Worm (Caenorhabditis elegans) whole organism, late embryonic: ENCODE results near the gene clec-63.

ENCODE experiments used
- C38D4.7 ChIP-seq: fragments of 200-800 bp; sonication (Bioruptor generic); optimal IDR thresholded peaks from 2 replicates; lab custom pipeline; 2018; ENCODE audit warnings: mild to moderate bottlenecking, missing genetic modification characterization, moderate library complexity, missing compliant biosample characterization
- K09A11.1 ChIP-seq: sonication (generic microtip); optimal IDR thresholded peaks from 2 replicates; lab custom pipeline; 2017; ENCODE audit warnings: antibody characterized with exemption, mild to moderate bottlenecking, missing genetic modification characterization, missing compliant biosample characterization; ENCODE audit not compliant: insufficient read depth
- T23F11.4 ChIP-seq: fragments of 200-800 bp; sonication (Bioruptor generic); optimal IDR thresholded peaks from 2 replicates; lab custom pipeline; 2018; ENCODE audit warnings: mild to moderate bottlenecking, missing genetic modification characterization, missing compliant biosample characterization
- Y22D7AL.16 ChIP-seq: sonication (generic microtip); optimal IDR thresholded peaks from 2 replicates; lab custom pipeline; 2016; ENCODE audit warnings: missing genetic modification characterization, missing compliant biosample characterization
- ceh-18 ChIP-seq: sonication (generic microtip); optimal IDR thresholded peaks from 2 replicates; lab custom pipeline; 2016; ENCODE audit warnings: missing genetic modification characterization, missing compliant biosample characterization
- ceh-45 ChIP-seq: fragments of 200-800 bp; sonication (Bioruptor generic); IDR thresholded peaks from 2 replicates; pipeline ENCODE4 v1.3.6; 2022; ENCODE audit warnings: missing genetic modification reagents, missing genetic modification characterization, missing compliant biosample characterization
- ceh-6 ChIP-seq: fragments of 200-800 bp; sonication (Bioruptor generic); optimal IDR thresholded peaks from 2 replicates; lab custom pipeline; 2018; ENCODE audit warnings: mild to moderate bottlenecking, missing genetic modification characterization, missing compliant biosample characterization
- dve-1 ChIP-seq: sonication (generic microtip); optimal IDR thresholded peaks from 2 replicates; lab custom pipeline; 2017; ENCODE audit warnings: antibody characterized with exemption, mild to moderate bottlenecking, missing genetic modification characterization, missing compliant biosample characterization
- elt-2 ChIP-seq: sonication (generic microtip); optimal IDR thresholded peaks from 2 replicates; lab custom pipeline; 2016; ENCODE audit warnings: missing genetic modification reagents, missing genetic modification characterization, missing compliant biosample characterization
- elt-4 ChIP-seq: sonication (generic microtip); optimal IDR thresholded peaks from 2 replicates; lab custom pipeline; 2016; ENCODE audit warnings: missing genetic modification characterization, missing compliant biosample characterization
- ets-4 ChIP-seq: sonication (generic microtip); optimal IDR thresholded peaks from 2 replicates; lab custom pipeline; 2016; ENCODE audit warnings: missing genetic modification characterization, missing compliant biosample characterization
- eyg-1 ChIP-seq: sonication (generic microtip); optimal IDR thresholded peaks from 2 replicates; lab custom pipeline; 2016; ENCODE audit warnings: missing genotype, missing genetic modification characterization, missing compliant biosample characterization
- fkh-10 ChIP-seq: fragments of 150-350 bp; optimal IDR thresholded peaks from 2 replicates; lab custom pipeline; 2014; ENCODE audit warnings: missing biosample characterization, missing genetic modification reagents, missing genetic modification characterization
- gmeb-2 ChIP-seq: sonication (generic microtip); optimal IDR thresholded peaks from 2 replicates; lab custom pipeline; 2016; ENCODE audit warnings: missing genetic modification characterization, inconsistent platforms, missing compliant biosample characterization
- hlh-15 ChIP-seq: sonication (generic microtip); optimal IDR thresholded peaks from 2 replicates; lab custom pipeline; 2016; ENCODE audit warnings: missing genetic modification characterization, missing compliant biosample characterization
- hlh-30 ChIP-seq: sonication (generic microtip); optimal IDR thresholded peaks from 2 replicates; lab custom pipeline; 2017; ENCODE audit warnings: antibody characterized with exemption, missing genetic modification characterization, missing compliant biosample characterization; ENCODE audit not compliant: insufficient read depth
- hlh-6 ChIP-seq: sonication (generic microtip); optimal IDR thresholded peaks from 2 replicates; lab custom pipeline; 2016; ENCODE audit warnings: missing genotype, missing genetic modification characterization, missing compliant biosample characterization
- madf-2 ChIP-seq: sonication (generic microtip); optimal IDR thresholded peaks from 2 replicates; lab custom pipeline; 2017; ENCODE audit warnings: missing genetic modification characterization, missing compliant biosample characterization
- mec-3 ChIP-seq: sonication (generic microtip); optimal IDR thresholded peaks from 2 replicates; lab custom pipeline; 2016; ENCODE audit warnings: borderline replicate concordance, missing genetic modification characterization, missing compliant biosample characterization
- nfya-1 ChIP-seq: sonication (generic microtip); optimal IDR thresholded peaks from 2 replicates; lab custom pipeline; 2017; ENCODE audit warnings: missing genetic modification characterization, mild to moderate bottlenecking, missing compliant biosample characterization, antibody characterized with exemption, moderate library complexity
- nhr-11 ChIP-seq: fragments of 150-350 bp; optimal IDR thresholded peaks from 2 replicates; lab custom pipeline; 2014; ENCODE audit warnings: missing biosample characterization, missing genetic modification characterization
- pat-9 ChIP-seq: fragments of 200-800 bp; sonication (Bioruptor generic); optimal IDR thresholded peaks from 2 replicates; lab custom pipeline; 2018; ENCODE audit warnings: mild to moderate bottlenecking, missing genetic modification characterization, moderate library complexity, missing compliant biosample characterization
- pqm-1 ChIP-seq: sonication (generic microtip); optimal IDR thresholded peaks from 2 replicates; lab custom pipeline; 2016; ENCODE audit warnings: missing genetic modification characterization, missing compliant biosample characterization
- pros-1 ChIP-seq: fragments of 150-350 bp; optimal IDR thresholded peaks from 2 replicates; lab custom pipeline; 2014; ENCODE audit warnings: missing biosample characterization, missing genetic modification reagents, missing genetic modification characterization
- ref-2 ChIP-seq: sonication (generic microtip); optimal IDR thresholded peaks from 2 replicates; lab custom pipeline; 2016; ENCODE audit warnings: missing genetic modification characterization, missing compliant biosample characterization
- rnt-1 ChIP-seq: sonication (generic microtip); optimal IDR thresholded peaks from 2 replicates; lab custom pipeline; 2016; ENCODE audit warnings: missing genetic modification characterization, missing compliant biosample characterization
- sdc-2 ChIP-seq: sonication (generic microtip); optimal IDR thresholded peaks from 2 replicates; lab custom pipeline; 2016; ENCODE audit warnings: missing genotype, missing genetic modification characterization, missing compliant biosample characterization
- sox-4 ChIP-seq: sonication (generic microtip); optimal IDR thresholded peaks from 2 replicates; lab custom pipeline; 2017; ENCODE audit warnings: mild to moderate bottlenecking, missing genetic modification characterization, inconsistent platforms, missing compliant biosample characterization
- ttx-3 ChIP-seq: sonication (generic microtip); optimal IDR thresholded peaks from 2 replicates; lab custom pipeline; 2016; ENCODE audit warnings: missing genetic modification reagents, missing genetic modification characterization, missing compliant biosample characterization
- unc-86 ChIP-seq: sonication (generic microtip); optimal IDR thresholded peaks from 2 replicates; lab custom pipeline; 2016; ENCODE audit warnings: missing genetic modification characterization, missing compliant biosample characterization
- zip-5 ChIP-seq: sonication (generic microtip); optimal IDR thresholded peaks from 2 replicates; lab custom pipeline; 2016; ENCODE audit warnings: missing genetic modification characterization, missing compliant biosample characterization
- ztf-16 ChIP-seq: sonication (generic microtip); optimal IDR thresholded peaks from 2 replicates; lab custom pipeline; 2017; ENCODE audit warnings: missing genetic modification characterization, missing compliant biosample characterization

The clec-63 gene

DNA sequence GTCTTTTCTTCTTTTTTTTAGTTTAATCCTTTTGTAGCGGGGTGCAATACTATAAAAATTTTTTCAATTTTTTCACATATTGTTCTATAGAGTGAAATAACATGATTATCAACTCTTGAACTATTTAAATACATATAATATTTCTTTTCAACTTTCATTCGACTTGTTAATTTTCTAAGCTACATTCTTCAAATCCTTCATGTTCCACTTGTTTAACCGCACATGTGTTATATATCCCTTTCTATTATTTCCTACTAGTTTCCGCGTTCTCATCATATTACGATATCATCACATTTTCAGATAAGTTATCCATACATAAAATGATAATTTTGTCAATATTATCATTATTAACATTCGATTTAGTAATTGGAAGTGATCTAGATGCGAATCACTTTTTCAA is 39.5 kb upstream of the clec-63 start, which contains the start of gene Y46G5A.29:
TSS of gene Y46G5A.29 (plus strand) at position 301 of the 400 bp plus-strand sequence.
- no peak for TF ChIP-seq ceh-6 (GFP tag; lab: Kevin White, UChicago)
- no peak for TF ChIP-seq ets-4 (tag; lab: Kevin White, UChicago)
- no peak for TF ChIP-seq ceh-45 (GFP tag; lab: Robert Waterston, UW)
- no peak for TF ChIP-seq gmeb-2 (tag; lab: Kevin White, UChicago)
- TF ChIP-seq rnt-1: no peak
- TF ChIP-seq ztf-16 (tag; lab: Kevin White, UChicago): no peak
- TF ChIP-seq K09A11.1 (tag; lab: Kevin White, UChicago): no peak
- TF ChIP-seq Y22D7AL.16 (tag; lab: Kevin White, UChicago): no peak

DNA sequence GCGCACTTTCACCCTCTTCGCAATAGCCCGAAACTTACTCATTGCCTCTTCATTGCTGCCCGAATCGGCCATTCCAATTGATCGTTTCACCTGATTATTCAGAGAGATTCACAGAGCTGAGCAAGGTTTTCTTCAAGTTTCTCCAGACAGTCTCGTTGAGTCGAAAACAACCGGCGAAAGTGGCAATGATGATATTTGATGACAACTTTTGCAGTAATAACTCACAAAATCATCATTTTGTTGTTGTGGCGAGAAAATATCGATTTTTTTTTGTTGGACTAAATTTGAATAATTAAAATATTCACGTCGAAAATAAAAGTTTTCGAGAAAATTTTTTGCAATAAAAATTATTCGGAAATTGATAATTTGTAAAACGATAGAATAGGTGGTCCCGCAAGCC is 29.8 kb upstream of the clec-63 start, which contains the start of gene snf-5:
TSS of gene snf-5 (minus strand) at position 182 of the 400 bp plus-strand sequence.
- TF ChIP-seq elt-4 (tag; lab: Kevin White, UChicago): no peak
- TF ChIP-seq hlh-15 (tag; lab: Kevin White, UChicago): no peak
- no peak for TF ChIP-seq pat-9 (tag; lab: Kevin White, UChicago)
- no peak for TF ChIP-seq ztf-16 (tag; lab: Kevin White, UChicago)
- TF ChIP-seq unc-86 (tag; lab: Kevin White, UChicago): no peak
- no peak for TF ChIP-seq sox-4 (tag; lab: Kevin White, UChicago)
- no peak for TF ChIP-seq madf-2 (tag; lab: Kevin White, UChicago)
- TF ChIP-seq hlh-30: no peak
- TF ChIP-seq eyg-1 (tag; lab: Kevin White, UChicago): no peak
- TF ChIP-seq dve-1: no peak
- TF ChIP-seq fkh-10 (GFP tag; lab: Kevin White, UChicago): no peak
- TF ChIP-seq pqm-1 (tag; lab: Kevin White, UChicago): no peak
- no peak for TF ChIP-seq pros-1 (tag; lab: Kevin White, UChicago)
- TF ChIP-seq nhr-11: no peak
- TF ChIP-seq ceh-45 (GFP tag; lab: Robert Waterston, UW): no peak
- TF ChIP-seq mec-3: no peak
- no peak for TF ChIP-seq hlh-6 (tag; lab: Kevin White, UChicago)
- no peak for TF ChIP-seq sdc-2 (tag; lab: Kevin White, UChicago)
- TF ChIP-seq ceh-18 (tag; lab: Kevin White, UChicago): no peak

DNA sequence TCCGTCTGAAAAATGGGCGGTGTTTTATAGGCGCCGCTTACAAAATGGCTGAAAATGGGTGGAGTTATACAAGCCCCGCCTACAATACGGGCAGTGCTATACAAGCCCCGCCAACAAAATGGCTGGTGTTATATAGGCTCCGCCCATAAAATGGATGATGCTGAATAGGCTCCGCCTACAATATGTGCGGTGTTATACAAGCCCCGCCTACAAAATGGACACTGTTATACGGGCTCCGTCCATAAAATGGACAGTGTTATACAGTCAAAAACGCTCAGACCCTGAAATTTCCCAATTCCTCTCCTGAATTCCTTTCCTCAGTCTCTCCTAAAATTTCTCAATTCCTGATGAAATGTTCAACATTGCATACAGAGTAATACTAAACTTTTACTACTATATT is 29.4 kb upstream of the clec-63 start:
- TF ChIP-seq pqm-1 (tag; lab: Kevin White, UChicago) (no peak), mec-3 (no peak), C38D4.7 (GFP tag; lab: Kevin White, UChicago) (no peak), T23F11.4 (no peak), elt-4 (tag; lab: Kevin White, UChicago) (no peak)

DNA sequence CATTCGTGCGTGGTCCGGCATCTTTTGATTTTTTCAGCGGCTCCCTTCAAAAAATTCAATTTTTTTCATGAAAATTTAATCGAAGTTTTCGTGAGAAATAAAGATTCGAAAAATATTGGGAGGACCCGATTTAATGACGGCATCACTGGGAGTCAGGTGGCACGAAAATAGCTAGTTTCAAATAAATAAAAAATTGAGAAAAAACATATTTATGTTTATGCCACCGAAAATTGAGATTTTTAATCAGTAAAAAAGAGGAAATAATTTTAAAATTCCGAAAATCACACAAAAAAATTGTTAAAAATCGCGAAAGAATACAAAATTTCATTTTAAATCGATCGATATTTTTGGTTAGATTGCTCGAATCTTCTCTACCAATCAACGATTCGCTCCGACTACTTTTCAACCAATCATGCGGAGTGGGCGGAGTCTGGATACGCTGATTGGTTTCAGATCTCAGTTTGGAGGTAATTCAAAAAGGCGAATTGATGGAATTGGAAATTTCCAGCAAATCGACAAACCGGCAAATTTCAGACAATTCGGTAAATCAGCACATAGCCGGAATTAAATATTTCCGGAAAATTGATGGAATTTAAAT is 17.3 kb upstream of the clec-63 start, which contains the start of gene gsy-1:
TSS of gene gsy-1 (minus strand) at position 51 of the 598 bp plus-strand sequence.
- TF ChIP-seq zip-5: no peak
- TF ChIP-seq nfya-1: peak; percentile 67

DNA sequence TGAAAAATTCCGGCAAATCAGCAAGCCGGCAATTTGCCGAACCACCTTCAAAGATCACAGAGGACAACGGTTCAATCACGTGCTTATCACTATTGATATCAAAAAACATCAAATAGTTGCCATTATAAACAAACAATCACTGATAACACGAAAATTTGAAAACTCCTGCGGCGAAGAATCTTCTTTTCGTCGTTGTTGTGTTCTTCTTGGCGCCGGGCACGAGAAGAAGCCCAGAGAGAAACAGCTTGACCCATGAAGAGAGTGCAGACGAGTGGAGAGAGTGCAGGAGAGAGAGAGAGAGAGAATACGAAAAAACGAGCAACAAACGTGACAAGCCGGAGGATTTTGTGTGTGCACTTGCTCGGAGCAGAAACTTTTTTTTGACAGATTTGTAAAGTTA is 16.7 kb upstream of the clec-63 start:
- TF ChIP-seq ref-2 (tag; lab: Kevin White, UChicago) (no peak), hlh-30 (peak; percentile 21), ttx-3 (tag; lab: Kevin White, UChicago) (no peak), elt-2 (tag; lab: Kevin White, UChicago) (peak; percentile 36), ceh-18 (tag; lab: Kevin White, UChicago) (peak; percentile 37), dve-1 (no peak), sdc-2 (tag; lab: Kevin White, UChicago) (no peak)
- TF ChIP-seq, all 69 proteins: peak for 3
